Fruit fly (Drosophila melanogaster) whole organism, embryonic: ENCODE measurements around the gene CG14085.

Experiments used
- CG10366 ChIP-seq: fragments of 200-800 bp; sonication (Bioruptor generic); IDR thresholded peaks from 2 replicates; pipeline ENCODE4 v1.3.6; 2022; ENCODE audit warnings: missing biosample characterization, missing genetic modification characterization
- CG11695 ChIP-seq: fragments of 200-800 bp; sonication (Bioruptor generic); IDR thresholded peaks from 3 replicates; pipeline ENCODE4 v1.3.6; 2022; ENCODE audit warnings: missing biosample characterization, missing genetic modification characterization
- CG13775 ChIP-seq: fragments of 200-800 bp; sonication (Bioruptor generic); optimal IDR thresholded peaks from 3 replicates; lab custom pipeline; 2017; ENCODE audit warnings: missing biosample characterization, mild to moderate bottlenecking, missing genetic modification characterization
- CG14710 ChIP-seq: fragments of 200-800 bp; sonication (Bioruptor generic); optimal IDR thresholded peaks from 3 replicates; lab custom pipeline; 2019; ENCODE audit warnings: missing biosample characterization, mild to moderate bottlenecking, missing genetic modification characterization, moderate library complexity
- CG30403 ChIP-seq: fragments of 200-800 bp; sonication (Bioruptor generic); optimal IDR thresholded peaks from 3 replicates; lab custom pipeline; 2016; ENCODE audit warnings: missing biosample characterization, missing genetic modification characterization
- CG6854 ChIP-seq: fragments of 200-800 bp; sonication (Bioruptor generic); optimal IDR thresholded peaks from 3 replicates; lab custom pipeline; 2017; ENCODE audit warnings: missing biosample characterization, mild to moderate bottlenecking, missing genetic modification characterization
- NK7.1 ChIP-seq: fragments of 200-800 bp; sonication (Bioruptor generic); optimal IDR thresholded peaks from 3 replicates; lab custom pipeline; 2016; ENCODE audit warnings: missing biosample characterization, missing genetic modification characterization
- nerfin-1 ChIP-seq: fragments of 200-800 bp; sonication (Bioruptor generic); optimal IDR thresholded peaks from 3 replicates; lab custom pipeline; 2019; ENCODE audit warnings: missing biosample characterization, mild to moderate bottlenecking, missing genetic modification characterization, moderate library complexity
- pfk ChIP-seq: fragments of 200-800 bp; sonication (Bioruptor generic); optimal IDR thresholded peaks from 2 replicates; lab custom pipeline; 2018; ENCODE audit warnings: missing biosample characterization, mild to moderate bottlenecking, missing genetic modification characterization, moderate library complexity
- tin ChIP-seq: fragments of 200-800 bp; sonication (Bioruptor generic); optimal IDR thresholded peaks from 3 replicates; lab custom pipeline; 2016; ENCODE audit warnings: missing biosample characterization, missing genetic modification characterization

- no peak for TF ChIP-seq nerfin-1
- TF ChIP-seq NK7.1: no peak
- no peak for TF ChIP-seq tin (GFP tag; lab: Kevin White, UChicago)
- TF ChIP-seq CG11695 (GFP tag; lab: Robert Waterston, UW): no peak
- TF ChIP-seq CG14710 (tag; lab: Kevin White, UChicago): no peak
- no peak for TF ChIP-seq CG13775
- TF ChIP-seq CG6854: no peak
- no peak for TF ChIP-seq CG30403 (GFP tag; lab: Kevin White, UChicago)
- 0 out of 2 replicates have a peak, but pooled peaks have one; percentile 12 for TF ChIP-seq CG10366 (GFP tag; lab: Robert Waterston, UW)
- peak; percentile 87 for TF ChIP-seq pfk (GFP tag; lab: Kevin White, UChicago)
Measured at dm6 chr3L:19234922-19235702, 34.0 kb upstream of the CG14085 start, which contains the start of gene fz2.
